Worm (Caenorhabditis elegans) whole organism, L4 larva: ENCODE results near the gene nyn-1.
A peak's percentile ranks its signal among the peaks of the same experiment; 100 is the strongest.

Source experiments
- D1046.2 ChIP-seq: fragments of 200-800 bp; sonication (Bioruptor generic); IDR thresholded peaks from 2 replicates; pipeline ENCODE4 v1.3.6; 2022; ENCODE audit warnings: missing genetic modification characterization, missing compliant biosample characterization
- F37D6.2 ChIP-seq: sonication (generic microtip); optimal IDR thresholded peaks from 2 replicates; lab custom pipeline; 2016; ENCODE audit warnings: mild to moderate bottlenecking, missing genetic modification characterization, missing compliant biosample characterization
- F44E2.7 ChIP-seq: fragments of 200-800 bp; sonication (Bioruptor generic); IDR thresholded peaks from 2 replicates; pipeline ENCODE4 v2.1.2; 2022; ENCODE audit warnings: missing genetic modification characterization, missing compliant biosample characterization
- F49E8.2 ChIP-seq: sonication (generic microtip); optimal IDR thresholded peaks from 2 replicates; lab custom pipeline; 2016; ENCODE audit warnings: missing compliant biosample characterization, mild to moderate bottlenecking, missing genetic modification characterization, borderline replicate concordance
- R02D3.7 ChIP-seq: fragments of 150-350 bp; sonication (generic microtip); optimal IDR thresholded peaks from 3 replicates; lab custom pipeline; 2014; ENCODE audit warnings: missing biosample characterization, missing genetic modification characterization
- Y5F2A.4 ChIP-seq: fragments of 200-800 bp; sonication (Bioruptor generic); optimal IDR thresholded peaks from 2 replicates; lab custom pipeline; 2018; ENCODE audit warnings: mild to moderate bottlenecking, missing genetic modification characterization, missing compliant biosample characterization
- aha-1 ChIP-seq: fragments of 150-350 bp; peaks from one replicate; lab custom pipeline; 2014; ENCODE audit warnings: missing biosample characterization, missing genetic modification characterization
- aly-2 ChIP-seq: sonication (generic microtip); optimal IDR thresholded peaks from 2 replicates; lab custom pipeline; 2018; ENCODE audit warnings: missing biosample characterization, missing genetic modification characterization
- ama-1 ChIP-seq: fragments of 150-350 bp; optimal IDR thresholded peaks from 2 replicates; lab custom pipeline; 2014; ENCODE audit warnings: inconsistent platforms, mixed read lengths
- arid-1 ChIP-seq: fragments of 200-800 bp; sonication (Bioruptor generic); conservative IDR thresholded peaks from 2 replicates; pipeline ENCODE4 v1.3.6; 2022; ENCODE audit warnings: missing genetic modification reagents, missing genetic modification characterization, missing compliant biosample characterization
- ceh-20 ChIP-seq: fragments of 200-800 bp; sonication (Bioruptor generic); IDR thresholded peaks from 2 replicates; pipeline ENCODE4 v1.3.6; 2022; ENCODE audit warnings: missing genetic modification reagents, missing genetic modification characterization, missing compliant biosample characterization
- ceh-44 ChIP-seq: fragments of 200-800 bp; sonication (Bioruptor generic); IDR thresholded peaks from 2 replicates; pipeline ENCODE4 v1.3.6; 2022; ENCODE audit warnings: missing genetic modification reagents, missing genetic modification characterization, missing compliant biosample characterization
- cey-2 ChIP-seq: sonication (generic microtip); optimal IDR thresholded peaks from 3 replicates; lab custom pipeline; 2017; ENCODE audit warnings: missing genetic modification characterization, mild to moderate bottlenecking, missing compliant biosample characterization, antibody characterized with exemption, borderline replicate concordance; ENCODE audit not compliant: insufficient read depth
- daf-12 ChIP-seq: fragments of 150-350 bp; optimal IDR thresholded peaks from 2 replicates; lab custom pipeline; 2014; ENCODE audit warnings: missing biosample characterization, missing genetic modification reagents, missing genetic modification characterization
- dmd-6 ChIP-seq: fragments of 200-800 bp; sonication (Bioruptor generic); IDR thresholded peaks from 2 replicates; pipeline ENCODE4 v1.3.6; 2022; ENCODE audit warnings: missing genetic modification reagents, missing genetic modification characterization, missing compliant biosample characterization
- dmd-9 ChIP-seq: fragments of 200-800 bp; sonication (Bioruptor generic); IDR thresholded peaks from 2 replicates; pipeline ENCODE4 v1.3.6; 2022; ENCODE audit warnings: missing genetic modification reagents, missing genetic modification characterization, missing compliant biosample characterization
- egl-43 ChIP-seq: fragments of 200-800 bp; sonication (Bioruptor generic); IDR thresholded peaks from 2 replicates; pipeline ENCODE4 v1.3.6; 2022; ENCODE audit warnings: missing genetic modification reagents, missing genetic modification characterization, missing compliant biosample characterization
- hlh-11 ChIP-seq: fragments of 200-800 bp; sonication (Bioruptor generic); optimal IDR thresholded peaks from 2 replicates; lab custom pipeline; 2018; ENCODE audit warnings: mild to moderate bottlenecking, missing genetic modification characterization, missing compliant biosample characterization
- hmg-1.1 ChIP-seq: fragments of 200-800 bp; sonication (Bioruptor generic); IDR thresholded peaks from 2 replicates; pipeline ENCODE4 v1.3.6; 2022; ENCODE audit warnings: missing genetic modification reagents, missing genetic modification characterization, missing compliant biosample characterization
- lin-13 ChIP-seq: fragments of 150-350 bp; optimal IDR thresholded peaks from 2 replicates; lab custom pipeline; 2014; ENCODE audit warnings: missing biosample characterization, missing genetic modification reagents, missing genetic modification characterization
- lin-39 ChIP-seq: fragments of 150-350 bp; optimal IDR thresholded peaks from 2 replicates; lab custom pipeline; 2014; ENCODE audit warnings: missing biosample characterization, missing genetic modification reagents, missing genetic modification characterization
- lir-3 ChIP-seq: sonication (generic microtip); optimal IDR thresholded peaks from 2 replicates; lab custom pipeline; 2016; ENCODE audit warnings: mild to moderate bottlenecking, missing genetic modification characterization, missing compliant biosample characterization
- mes-2 ChIP-seq: sonication (generic microtip); optimal IDR thresholded peaks from 2 replicates; lab custom pipeline; 2016; ENCODE audit warnings: missing genotype, mild to moderate bottlenecking, missing genetic modification characterization, missing compliant biosample characterization; ENCODE audit not compliant: poor library complexity, severe bottlenecking
- mxl-3 ChIP-seq: fragments of 200-800 bp; sonication (Bioruptor generic); optimal IDR thresholded peaks from 2 replicates; lab custom pipeline; 2018; ENCODE audit warnings: mild to moderate bottlenecking, missing genetic modification characterization, missing compliant biosample characterization
- nhr-237 ChIP-seq: sonication (generic microtip); optimal IDR thresholded peaks from 2 replicates; lab custom pipeline; 2017; ENCODE audit warnings: missing biosample characterization, missing genetic modification characterization
- nhr-28 ChIP-seq: fragments of 150-350 bp; optimal IDR thresholded peaks from 2 replicates; lab custom pipeline; 2014; ENCODE audit warnings: missing biosample characterization, missing genetic modification characterization
- nhr-42 ChIP-seq: fragments of 200-800 bp; sonication (Bioruptor generic); IDR thresholded peaks from 2 replicates; pipeline ENCODE4 v1.3.6; 2022; ENCODE audit warnings: missing genetic modification characterization, missing compliant biosample characterization
- nhr-48 ChIP-seq: sonication (generic microtip); optimal IDR thresholded peaks from 2 replicates; lab custom pipeline; 2016; ENCODE audit warnings: mild to moderate bottlenecking, missing genetic modification characterization, missing compliant biosample characterization
- nhr-76 ChIP-seq: fragments of 150-350 bp; optimal IDR thresholded peaks from 2 replicates; lab custom pipeline; 2014; ENCODE audit warnings: missing biosample characterization, missing genetic modification characterization
- nhr-77 ChIP-seq: fragments of 150-350 bp; optimal IDR thresholded peaks from 2 replicates; lab custom pipeline; 2014; ENCODE audit warnings: missing biosample characterization, missing genetic modification characterization
- pha-4 ChIP-seq, 2 experiments: fragments of 150-350 bp in 1 of 2; fragments of 200-800 bp in 1 of 2; sonication (Bioruptor generic) in 1 of 2; IDR thresholded peaks in 1 of 2; optimal IDR thresholded peaks in 1 of 2; 2 replicates each; pipeline versions ENCODE4 v1.3.6 to Lab custom; 2014 to 2022; ENCODE audit warnings: missing genetic modification characterization in 2 of 2, missing genetic modification reagents in 2 of 2, missing biosample characterization in 1 of 2, missing compliant biosample characterization in 1 of 2
- php-3 ChIP-seq: fragments of 200-800 bp; sonication (Bioruptor generic); IDR thresholded peaks from 2 replicates; pipeline ENCODE4 v1.3.6; 2022; ENCODE audit warnings: missing genetic modification reagents, missing genetic modification characterization, missing compliant biosample characterization
- rbr-2 ChIP-seq: sonication (generic microtip); optimal IDR thresholded peaks from 2 replicates; lab custom pipeline; 2016; ENCODE audit warnings: missing genotype, missing genetic modification characterization, missing compliant biosample characterization
- spr-3 ChIP-seq: fragments of 200-800 bp; sonication (Bioruptor generic); optimal IDR thresholded peaks from 2 replicates; lab custom pipeline; 2018; ENCODE audit warnings: mild to moderate bottlenecking, missing genetic modification characterization, missing compliant biosample characterization
- tra-1 ChIP-seq: fragments of 200-800 bp; sonication (Bioruptor generic); IDR thresholded peaks from 2 replicates; pipeline ENCODE4 v1.3.6; 2022; ENCODE audit warnings: missing genetic modification reagents, missing genetic modification characterization, missing compliant biosample characterization
- unc-62 ChIP-seq, 3 experiments: fragments of 150-350 bp in 1 of 3; sonication (generic microtip); optimal IDR thresholded peaks in 2 of 3; peaks in 1 of 3; 1 replicate in 1 of 3; 2 replicates in 2 of 3; lab custom pipeline; 2014 to 2017; ENCODE audit warnings: missing biosample characterization in 3 of 3, missing genetic modification characterization in 3 of 3, missing genetic modification reagents in 3 of 3, missing genotype in 1 of 3
- zag-1 ChIP-seq: fragments of 150-350 bp; optimal IDR thresholded peaks from 2 replicates; lab custom pipeline; 2014; ENCODE audit warnings: missing biosample characterization, missing genetic modification characterization
- zfp-3 ChIP-seq: fragments of 200-800 bp; sonication (Bioruptor generic); conservative IDR thresholded peaks from 2 replicates; pipeline ENCODE4 v1.3.6; 2022; ENCODE audit warnings: missing genetic modification reagents, missing genetic modification characterization, missing compliant biosample characterization
- zip-2 ChIP-seq: fragments of 150-350 bp; optimal IDR thresholded peaks from 2 replicates; lab custom pipeline; 2014; ENCODE audit warnings: missing biosample characterization, missing genetic modification characterization
- ztf-7 ChIP-seq: fragments of 150-350 bp; optimal IDR thresholded peaks from 2 replicates; lab custom pipeline; 2014; ENCODE audit warnings: missing biosample characterization, missing genetic modification characterization

nyn-1 gene

DNA sequence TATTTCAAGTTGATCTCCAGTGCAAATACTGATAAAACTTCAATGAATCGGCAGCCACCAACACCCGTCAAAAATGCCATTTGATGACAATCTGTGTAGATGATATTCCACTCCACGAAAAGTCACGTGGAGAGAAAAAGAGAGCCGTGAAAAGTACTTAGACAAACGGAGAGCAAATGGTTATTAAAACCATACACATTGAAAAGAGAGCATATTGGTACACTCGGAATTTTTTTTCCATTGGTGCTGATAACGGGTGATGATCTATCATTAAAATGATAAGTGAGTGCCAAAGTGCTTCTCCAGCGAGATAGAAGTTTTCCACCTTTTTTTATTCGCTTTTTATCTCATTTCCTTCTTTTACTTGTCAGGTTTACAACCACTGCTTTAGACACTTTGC is 38.4 kb upstream of the nyn-1 start (continued):
- TF ChIP-seq egl-43 (GFP tag; lab: Robert Waterston, UW), result no peak
- TF ChIP-seq F37D6.2 (tag; lab: Kevin White, UChicago), result no peak

ce11 chrIV:13721000-13721399 is 34.2 kb upstream of the nyn-1 start:
- TF ChIP-seq egl-43 (GFP tag; lab: Robert Waterston, UW) (no peak), hlh-11 (tag; lab: Kevin White, UChicago) (no peak), mxl-3 (no peak), dmd-9 (no peak), aha-1 (tag; lab: Kevin White, UChicago) (peak; percentile 31)

DNA sequence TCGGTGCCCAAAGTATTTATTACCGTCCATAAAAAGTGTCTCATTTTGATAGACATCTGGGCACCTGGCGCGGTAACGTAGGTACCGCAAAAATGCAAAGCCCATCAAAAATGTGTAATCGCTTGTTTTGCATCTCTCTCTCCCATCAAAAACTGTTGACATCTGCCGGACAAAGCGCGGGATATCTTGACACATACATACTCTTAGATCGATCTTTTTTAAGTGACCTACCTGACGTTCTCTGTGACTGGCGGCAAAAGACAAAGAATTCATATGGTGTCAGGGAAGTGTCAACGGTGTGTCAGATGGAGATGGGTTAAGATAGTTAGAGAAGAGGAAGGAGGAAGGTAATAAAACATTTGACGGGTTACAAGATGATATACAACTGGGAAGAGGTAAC is 32.1 kb upstream of the nyn-1 start:
- TF ChIP-seq daf-12 (tag; lab: Kevin White, UChicago) (no peak), F49E8.2 (tag; lab: Kevin White, UChicago) (no peak), unc-62 (GFP tag; optimal IDR thresholded peaks at IDR 0.05 in 1 of 2; lab: Kevin White, UChicago) (peak in 1 of 2 experiments; percentile 88), unc-62 (tag; optimal IDR thresholded peaks at IDR 0.05; lab: Kevin White, UChicago) (no peak)

DNA sequence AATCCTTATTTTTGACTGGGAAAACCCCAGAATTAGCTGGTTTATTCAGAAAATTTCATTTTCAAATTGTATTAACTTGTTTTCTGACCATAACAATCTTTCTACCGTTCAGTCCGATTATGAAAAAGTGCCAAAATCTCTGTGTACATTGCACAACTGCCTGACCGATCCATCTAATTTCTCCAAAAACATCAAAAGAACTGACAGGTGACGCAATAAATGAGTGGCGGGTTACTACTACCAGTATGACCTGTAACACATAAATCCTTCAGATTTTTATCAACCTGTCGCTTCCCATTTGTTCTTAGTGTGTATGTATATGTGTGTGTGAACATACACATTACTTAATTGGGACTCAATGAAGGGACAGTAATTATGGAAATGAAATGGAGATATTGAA is 29.9 kb upstream of the nyn-1 start:
- TF ChIP-seq lin-39 (no peak), D1046.2 (GFP tag; lab: Robert Waterston, UW) (no peak), unc-62 (GFP tag; optimal IDR thresholded peaks at IDR 0.05 in 1 of 2; lab: Kevin White, UChicago) (peak in 1 of 2 experiments; percentile 95), unc-62 (tag; optimal IDR thresholded peaks at IDR 0.05; lab: Kevin White, UChicago) (no peak), R02D3.7 (tag; lab: Kevin White, UChicago) (no peak)
- TF ChIP-seq, all 104 proteins: peak for 1

DNA sequence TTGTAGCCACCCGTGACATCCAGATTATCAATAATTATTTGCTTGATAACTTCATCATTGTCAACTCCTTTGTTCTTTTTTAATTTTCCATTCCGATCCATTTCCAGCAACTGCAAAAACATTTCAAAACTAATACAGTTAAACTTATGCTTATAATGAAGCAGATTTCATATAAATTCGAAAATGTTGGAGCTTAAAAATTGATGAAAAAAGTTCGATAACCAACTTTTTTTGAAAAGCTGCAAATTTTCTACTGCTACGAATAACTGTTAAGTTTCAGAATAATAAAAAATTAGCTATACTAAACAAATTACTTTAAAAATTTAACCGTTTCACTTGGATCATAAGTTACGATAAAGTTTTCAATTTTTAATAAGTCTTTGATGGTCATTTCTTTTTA is 29.5 kb upstream of the nyn-1 start, which contains the start of gene C47A4.1:
Gene C47A4.1 (minus strand): TSS at position 101 of the 400 bp plus-strand sequence.
- no peak for TF ChIP-seq F44E2.7 (GFP tag; lab: Robert Waterston, UW)
- no peak for TF ChIP-seq zfp-3 (GFP tag; lab: Robert Waterston, UW)
- no peak for TF ChIP-seq dmd-6 (GFP tag; lab: Robert Waterston, UW)
- TF ChIP-seq ceh-44 (GFP tag; lab: Robert Waterston, UW), result no peak
- TF ChIP-seq nhr-42 (GFP tag; lab: Robert Waterston, UW), result no peak
- no peak for TF ChIP-seq nhr-48 (tag; lab: Kevin White, UChicago)
- TF ChIP-seq egl-43 (GFP tag; lab: Robert Waterston, UW), result no peak
- TF ChIP-seq arid-1 (GFP tag; lab: Robert Waterston, UW), result no peak
- no peak for TF ChIP-seq aly-2 (tag; lab: Kevin White, UChicago)
- TF ChIP-seq php-3, result no peak
- no peak for TF ChIP-seq nhr-77 (tag; lab: Kevin White, UChicago)
- no peak for TF ChIP-seq nhr-28 (tag; lab: Kevin White, UChicago)
- TF ChIP-seq ztf-7, result no peak
- TF ChIP-seq ama-1 (lab: Kevin White, UChicago), result no peak
- no peak for TF ChIP-seq nhr-237
- no peak for TF ChIP-seq cey-2
- TF ChIP-seq ceh-20 (GFP tag; lab: Robert Waterston, UW), result no peak
- TF ChIP-seq hmg-1.1 (GFP tag; lab: Robert Waterston, UW), result no peak
- TF ChIP-seq, all 104 proteins: peak for 0

DNA sequence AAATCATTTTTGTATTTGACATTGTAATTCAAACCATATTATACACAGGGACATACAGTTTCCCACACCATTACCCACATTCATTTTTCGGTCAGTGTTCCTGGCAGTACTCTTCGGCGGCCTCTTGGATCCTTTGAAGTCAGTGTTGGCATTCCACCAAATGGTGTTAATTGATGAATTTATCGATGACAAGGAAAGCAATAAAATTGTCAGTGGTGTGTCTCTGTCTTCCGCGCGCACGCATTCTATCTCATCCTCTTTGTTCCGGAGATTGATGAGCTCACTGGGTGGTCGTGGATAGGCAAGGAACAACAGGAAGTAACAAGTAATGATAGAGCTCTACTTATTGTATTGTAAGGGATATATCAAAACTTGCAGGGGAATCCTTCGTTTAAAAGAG is 23.6 kb upstream of the nyn-1 start:
- TF ChIP-seq lin-13 (GFP tag; lab: Kevin White, UChicago) (no peak), spr-3 (GFP tag; lab: Kevin White, UChicago) (no peak), tra-1 (no peak), rbr-2 (tag; lab: Kevin White, UChicago) (no peak), lin-39 (no peak), hmg-1.1 (GFP tag; lab: Robert Waterston, UW) (no peak), pha-4 (GFP tag; IDR thresholded peaks at IDR 0.05; lab: Robert Waterston, UW) (no peak), pha-4 (tag; optimal IDR thresholded peaks at IDR 0.05; lab: Kevin White, UChicago) (no peak), mes-2 (tag; lab: Kevin White, UChicago) (no peak), egl-43 (GFP tag; lab: Robert Waterston, UW) (no peak), nhr-76 (tag; lab: Kevin White, UChicago) (no peak), ama-1 (lab: Kevin White, UChicago) (no peak), zag-1 (no peak), hlh-11 (tag; lab: Kevin White, UChicago) (no peak), lir-3 (tag; lab: Kevin White, UChicago) (no peak), F44E2.7 (GFP tag; lab: Robert Waterston, UW) (no peak), zip-2 (no peak), Y5F2A.4 (GFP tag; lab: Kevin White, UChicago) (no peak)
